Fruit fly (Drosophila melanogaster) whole organism, embryonic: ENCODE data around the gene CG4593.
A peak's percentile ranks its signal among the peaks of the same experiment; 100 is the strongest.

ENCODE experiments used
- CG10147 ChIP-seq: fragments of 200-800 bp; sonication (Bioruptor generic); optimal IDR thresholded peaks from 2 replicates; lab custom pipeline; 2019; ENCODE audit warnings: missing biosample characterization, mild to moderate bottlenecking, missing genetic modification characterization, moderate library complexity
- CG10959 ChIP-seq: fragments of 200-800 bp; sonication (Bioruptor generic); IDR thresholded peaks from 2 replicates; pipeline ENCODE4 v1.3.6; 2022; ENCODE audit warnings: missing biosample characterization, missing genetic modification characterization
- CG11695 ChIP-seq: fragments of 200-800 bp; sonication (Bioruptor generic); IDR thresholded peaks from 3 replicates; pipeline ENCODE4 v1.3.6; 2022; ENCODE audit warnings: missing biosample characterization, missing genetic modification characterization
- CG11696 ChIP-seq: fragments of 200-800 bp; sonication (Bioruptor generic); IDR thresholded peaks from 2 replicates; pipeline ENCODE4 v1.3.6; 2022; ENCODE audit warnings: missing biosample characterization, missing genetic modification characterization
- CG14014 ChIP-seq: fragments of 200-800 bp; sonication (Bioruptor generic); IDR thresholded peaks from 2 replicates; pipeline ENCODE4 v1.3.6; 2022; ENCODE audit warnings: missing biosample characterization, missing genetic modification characterization
- CG14441 ChIP-seq: fragments of 200-800 bp; sonication (Bioruptor generic); IDR thresholded peaks from 2 replicates; pipeline ENCODE4 v1.3.6; 2022; ENCODE audit warnings: missing biosample characterization, missing genetic modification characterization
- CG1603 ChIP-seq: fragments of 200-800 bp; sonication (Bioruptor generic); optimal IDR thresholded peaks from 2 replicates; lab custom pipeline; 2019; ENCODE audit warnings: missing biosample characterization, mild to moderate bottlenecking, missing genetic modification characterization, moderate library complexity
- CG16815 ChIP-seq: fragments of 200-800 bp; sonication (Bioruptor generic); optimal IDR thresholded peaks from 3 replicates; lab custom pipeline; 2017; ENCODE audit warnings: missing biosample characterization, mild to moderate bottlenecking, missing genetic modification characterization
- CG16863 ChIP-seq: fragments of 200-800 bp; sonication (Bioruptor generic); optimal IDR thresholded peaks from 3 replicates; lab custom pipeline; 2016; ENCODE audit warnings: missing biosample characterization, missing genetic modification characterization
- CG17802 ChIP-seq: fragments of 200-800 bp; sonication (Bioruptor generic); optimal IDR thresholded peaks from 2 replicates; lab custom pipeline; 2018; ENCODE audit warnings: missing biosample characterization, mild to moderate bottlenecking, missing genetic modification characterization, moderate library complexity
- CG17829 ChIP-seq: fragments of 200-800 bp; optimal IDR thresholded peaks from 2 replicates; lab custom pipeline; 2019; ENCODE audit warnings: missing biosample characterization, mild to moderate bottlenecking, missing genetic modification characterization, moderate library complexity
- CG18764 ChIP-seq: fragments of 200-800 bp; sonication (Bioruptor generic); optimal IDR thresholded peaks from 3 replicates; lab custom pipeline; 2016; ENCODE audit warnings: missing biosample characterization, missing genetic modification characterization
- CG3065 ChIP-seq: fragments of 200-800 bp; sonication (Bioruptor generic); optimal IDR thresholded peaks from 2 replicates; lab custom pipeline; 2016; ENCODE audit warnings: missing biosample characterization, missing genetic modification characterization
- CG33213 ChIP-seq: fragments of 200-800 bp; sonication (Bioruptor generic); optimal IDR thresholded peaks from 3 replicates; lab custom pipeline; 2016; ENCODE audit warnings: missing biosample characterization, missing genetic modification characterization
- CG33557 ChIP-seq: fragments of 200-800 bp; sonication (Bioruptor generic); optimal IDR thresholded peaks from 2 replicates; lab custom pipeline; 2019; ENCODE audit warnings: missing biosample characterization, mild to moderate bottlenecking, missing genetic modification characterization, moderate library complexity
- CG5180 ChIP-seq: fragments of 200-800 bp; sonication (Bioruptor generic); optimal IDR thresholded peaks from 3 replicates; lab custom pipeline; 2017; ENCODE audit warnings: missing biosample characterization, missing genetic modification characterization, mild to moderate bottlenecking, moderate library complexity, missing genetic modification reagents
- CG5245 ChIP-seq: fragments of 200-800 bp; sonication (Bioruptor generic); optimal IDR thresholded peaks from 3 replicates; lab custom pipeline; 2016; ENCODE audit warnings: missing biosample characterization, missing genetic modification characterization
- CTCF ChIP-seq: fragments of 200-800 bp; sonication (Bioruptor generic); optimal IDR thresholded peaks from 2 replicates; lab custom pipeline; 2017; ENCODE audit warnings: missing biosample characterization, mild to moderate bottlenecking, missing genetic modification characterization, moderate library complexity
- D ChIP-seq, 2 experiments: fragments of 200-800 bp in 1 of 2; fragments of >200 bp in 1 of 2; sonication (Bioruptor generic) in 1 of 2; optimal IDR thresholded peaks; 2 replicates in 1 of 2; 3 replicates in 1 of 2; lab custom pipeline; 2017; ENCODE audit warnings: mild to moderate bottlenecking in 1 of 2, missing biosample characterization in 1 of 2, missing genetic modification characterization in 1 of 2, missing genetic modification reagents in 1 of 2
- Dll ChIP-seq: fragments of 200-800 bp; sonication (Bioruptor generic); IDR thresholded peaks from 4 replicates; pipeline ENCODE4 v1.3.6; 2022; ENCODE audit warnings: missing biosample characterization, missing genetic modification characterization; ENCODE audit not compliant: partially characterized antibody
- Doc2 ChIP-seq: fragments of 200-800 bp; sonication (Bioruptor generic); IDR thresholded peaks from 2 replicates; pipeline ENCODE4 v1.3.6; 2022; ENCODE audit warnings: missing biosample characterization, missing genetic modification characterization
- Drgx ChIP-seq: fragments of 200-800 bp; sonication (Bioruptor generic); IDR thresholded peaks from 2 replicates; pipeline ENCODE4 v1.3.6; 2022; ENCODE audit warnings: missing biosample characterization, missing genetic modification characterization
- HLH4C ChIP-seq: fragments of 200-800 bp; sonication (Bioruptor generic); IDR thresholded peaks from 3 replicates; pipeline ENCODE4 v1.3.6; 2022; ENCODE audit warnings: missing biosample characterization, missing genetic modification characterization; ENCODE audit not compliant: partially characterized antibody
- HLH54F ChIP-seq: fragments of 200-800 bp; sonication (Bioruptor generic); optimal IDR thresholded peaks from 3 replicates; lab custom pipeline; 2016; ENCODE audit warnings: missing biosample characterization, missing genetic modification characterization
- Hmr ChIP-seq: fragments of 200-800 bp; sonication (Bioruptor generic); optimal IDR thresholded peaks from 3 replicates; lab custom pipeline; 2017; ENCODE audit warnings: mild to moderate bottlenecking, missing biosample characterization, missing genetic modification reagents, missing genetic modification characterization
- Meics ChIP-seq: fragments of 200-800 bp; sonication (Bioruptor generic); optimal IDR thresholded peaks from 2 replicates; lab custom pipeline; 2017; ENCODE audit warnings: missing biosample characterization, mild to moderate bottlenecking, missing genetic modification characterization
- Opbp ChIP-seq: fragments of 200-800 bp; sonication (Bioruptor generic); IDR thresholded peaks from 3 replicates; pipeline ENCODE4 v1.3.6; 2022; ENCODE audit warnings: missing biosample characterization, missing genetic modification characterization; ENCODE audit not compliant: partially characterized antibody
- TFAM ChIP-seq: fragments of 200-800 bp; sonication (Bioruptor generic); optimal IDR thresholded peaks from 2 replicates; lab custom pipeline; 2017; ENCODE audit warnings: missing biosample characterization, missing genetic modification characterization, inconsistent platforms
- Trl ChIP-seq, 3 experiments: fragments of >200 bp in 2 of 3; fragments of 200-800 bp in 1 of 3; sonication (Bioruptor generic) in 1 of 3; optimal IDR thresholded peaks; 2 replicates in 1 of 3; 3 replicates in 2 of 3; lab custom pipeline; 2016 to 2017; ENCODE audit warnings: missing biosample characterization in 1 of 3, missing genetic modification characterization in 1 of 3
- ab ChIP-seq: fragments of 200-800 bp; sonication (Bioruptor generic); optimal IDR thresholded peaks from 2 replicates; lab custom pipeline; 2016; ENCODE audit warnings: missing biosample characterization, missing genetic modification characterization
- al ChIP-seq: fragments of 200-800 bp; sonication (Bioruptor generic); IDR thresholded peaks from 2 replicates; pipeline ENCODE4 v1.3.6; 2022; ENCODE audit warnings: missing biosample characterization, missing genetic modification characterization
- aop ChIP-seq: fragments of 200-800 bp; sonication (Bioruptor generic); IDR thresholded peaks from 2 replicates; pipeline ENCODE4 v1.3.6; 2022; ENCODE audit warnings: missing biosample characterization, missing genetic modification characterization
- disco-r ChIP-seq: fragments of 200-800 bp; sonication (Bioruptor generic); optimal IDR thresholded peaks from 2 replicates; lab custom pipeline; 2016; ENCODE audit warnings: missing biosample characterization, missing genetic modification characterization
- eve ChIP-seq, 2 experiments: fragments of >200 bp; optimal IDR thresholded peaks; 2 replicates each; lab custom pipeline; 2017; ENCODE audit warnings: missing biosample characterization in 2 of 2, missing genetic modification characterization in 2 of 2
- ewg ChIP-seq: fragments of 200-800 bp; sonication (Bioruptor generic); optimal IDR thresholded peaks from 3 replicates; lab custom pipeline; 2017; ENCODE audit warnings: mild to moderate bottlenecking, missing biosample characterization, missing genetic modification reagents, missing genetic modification characterization
- fd3F ChIP-seq: fragments of 200-800 bp; sonication (Bioruptor generic); optimal IDR thresholded peaks from 2 replicates; lab custom pipeline; 2018; ENCODE audit warnings: missing biosample characterization, mild to moderate bottlenecking, missing genetic modification characterization, moderate library complexity
- fru ChIP-seq: fragments of >200 bp; optimal IDR thresholded peaks from 2 replicates; lab custom pipeline; 2017
- lab ChIP-seq: fragments of 200-800 bp; sonication (Bioruptor generic); optimal IDR thresholded peaks from 3 replicates; lab custom pipeline; 2017; ENCODE audit warnings: missing biosample characterization, missing genetic modification characterization, mild to moderate bottlenecking, moderate library complexity, missing genetic modification reagents
- lov ChIP-seq, 2 experiments: fragments of 200-800 bp in 1 of 2; fragments of >200 bp in 1 of 2; sonication (Bioruptor generic) in 1 of 2; IDR thresholded peaks in 1 of 2; optimal IDR thresholded peaks in 1 of 2; 2 replicates in 1 of 2; 3 replicates in 1 of 2; pipeline versions ENCODE4 v1.3.6 to Lab custom; 2017 to 2022; ENCODE audit warnings: missing biosample characterization in 1 of 2, missing genetic modification characterization in 1 of 2
- row ChIP-seq: fragments of 200-800 bp; sonication (Bioruptor generic); IDR thresholded peaks from 3 replicates; pipeline ENCODE4 v1.3.6; 2022; ENCODE audit warnings: missing biosample characterization, missing genetic modification characterization
- run ChIP-seq: fragments of 200-800 bp; sonication (Bioruptor generic); optimal IDR thresholded peaks from 3 replicates; lab custom pipeline; 2018; ENCODE audit warnings: missing biosample characterization, mild to moderate bottlenecking, missing genetic modification characterization
- sisA ChIP-seq: fragments of 200-800 bp; sonication (Bioruptor generic); IDR thresholded peaks from 2 replicates; pipeline ENCODE4 v1.3.6; 2022; ENCODE audit warnings: missing biosample characterization, missing genetic modification characterization
- so ChIP-seq: fragments of 200-800 bp; sonication (Bioruptor generic); IDR thresholded peaks from 3 replicates; pipeline ENCODE4 v1.3.6; 2022; ENCODE audit warnings: missing biosample characterization, missing genetic modification characterization
- tio ChIP-seq: fragments of 200-800 bp; sonication (Bioruptor generic); optimal IDR thresholded peaks from 2 replicates; lab custom pipeline; 2017; ENCODE audit warnings: missing biosample characterization, missing genetic modification characterization, inconsistent platforms
- ttk ChIP-seq: fragments of 200-800 bp; sonication (Bioruptor generic); IDR thresholded peaks from 2 replicates; pipeline ENCODE4 v2.1.2; 2022; ENCODE audit warnings: missing biosample characterization, missing genetic modification characterization
- tup ChIP-seq: fragments of 200-800 bp; sonication (Bioruptor generic); optimal IDR thresholded peaks from 2 replicates; lab custom pipeline; 2016; ENCODE audit warnings: missing biosample characterization, mild to moderate bottlenecking, missing genetic modification characterization, moderate library complexity
- vnd ChIP-seq: fragments of 200-800 bp; sonication (Bioruptor generic); IDR thresholded peaks from 3 replicates; pipeline ENCODE4 v1.3.6; 2022; ENCODE audit warnings: missing biosample characterization, missing genetic modification characterization; ENCODE audit not compliant: partially characterized antibody
- vvl ChIP-seq: fragments of 200-800 bp; sonication (Bioruptor generic); IDR thresholded peaks from 2 replicates; pipeline ENCODE4 v1.3.6; 2022; ENCODE audit warnings: missing biosample characterization, missing genetic modification characterization

CG4593 gene

dm6 chrX:7013320-7014214 lies at the start of gene CG4593, which contains the start of gene CG3032 (continued):
- TF ChIP-seq ewg (GFP tag; lab: Kevin White, UChicago) (peak; percentile 47), aop (GFP tag; lab: Robert Waterston, UW) (no peak), CG5245 (GFP tag; lab: Kevin White, UChicago) (peak; percentile 56), CTCF (peak; percentile 5), CG10147 (peak; percentile 67), Drgx (GFP tag; lab: Robert Waterston, UW) (peak; percentile 97), vvl (peak; percentile 93), CG18764 (peak; percentile 59), ab (GFP tag; lab: Kevin White, UChicago) (peak; percentile 42), CG3065 (GFP tag; lab: Kevin White, UChicago) (no peak), CG17829 (tag; lab: Kevin White, UChicago) (peak; percentile 74), fru (no peak), CG5180 (GFP tag; lab: Kevin White, UChicago) (no peak), CG33213 (peak; percentile 64), CG33557 (GFP tag; lab: Kevin White, UChicago) (peak; percentile 27), TFAM (no peak), lov (optimal IDR thresholded peaks at IDR 0.05; lab: Kevin White, UChicago) (no peak), lov (GFP tag; IDR thresholded peaks at IDR 0.05; lab: Robert Waterston, UW) (peak; percentile 68; the same call in 2 of the 3 replicates), CG16815 (peak; percentile 73), row (GFP tag; lab: Robert Waterston, UW) (peak; percentile 97), so (GFP tag; lab: Robert Waterston, UW) (peak; percentile 82), tio (GFP tag; lab: Kevin White, UChicago) (peak; percentile 60), Dll (GFP tag; lab: Robert Waterston, UW) (no peak), lab (GFP tag; lab: Kevin White, UChicago) (peak; percentile 89), CG17802 (tag; lab: Kevin White, UChicago) (no peak), ttk (GFP tag; lab: Robert Waterston, UW) (peak; percentile 80), Opbp (GFP tag; lab: Robert Waterston, UW) (no peak), CG1603 (tag; lab: Kevin White, UChicago) (peak; percentile 83), eve (GFP tag; optimal IDR thresholded peaks at IDR 0.05; lab: Kevin White, UChicago) (no peak), CG11695 (GFP tag; lab: Robert Waterston, UW) (peak; percentile 82; the same call in 2 of the 3 replicates), disco-r (GFP tag; lab: Kevin White, UChicago) (no peak), fd3F (GFP tag; lab: Kevin White, UChicago) (peak; percentile 83), CG11696 (GFP tag; lab: Robert Waterston, UW) (peak; percentile 80), CG14441 (GFP tag; lab: Robert Waterston, UW) (peak; percentile 94), HLH4C (no peak), Hmr (GFP tag; lab: Kevin White, UChicago) (peak; percentile 86), HLH54F (GFP tag; lab: Kevin White, UChicago) (peak; percentile 77), CG14014 (GFP tag; lab: Robert Waterston, UW) (peak; percentile 89), sisA (GFP tag; lab: Robert Waterston, UW) (peak; percentile 86), Meics (peak; percentile 82), CG10959 (GFP tag; lab: Robert Waterston, UW) (peak; percentile 37; the same call in 1 of the 2 replicates), CG16863 (GFP tag; lab: Kevin White, UChicago) (peak; percentile 60), D (optimal IDR thresholded peaks at IDR 0.05; lab: Kevin White, UChicago) (no peak), D (GFP tag; optimal IDR thresholded peaks at IDR 0.05; lab: Kevin White, UChicago) (peak; percentile 24), tup (peak; percentile 48), Trl (optimal IDR thresholded peaks at IDR 0.05; lab: Kevin White, UChicago) (no peak), Trl (GFP tag; optimal IDR thresholded peaks at IDR 0.05; lab: Kevin White, UChicago) (peak; percentile 80), vnd (GFP tag; lab: Robert Waterston, UW) (no peak), al (GFP tag; lab: Robert Waterston, UW) (peak; percentile 87), run (peak; percentile 57), Doc2 (GFP tag; lab: Robert Waterston, UW) (no peak)
